Fruit fly (Drosophila melanogaster) S2 (cell line): Measurements from ENCODE around the gene CG32270.

Source experiments
- CG8478 ChIP-seq: fragments of >200 bp; optimal IDR thresholded peaks from 2 replicates; lab custom pipeline; 2018
- CTCF ChIP-seq, 2 experiments: fragments of >200 bp; optimal IDR thresholded peaks; 2 replicates each; lab custom pipeline; 2018

- TF ChIP-seq CTCF (optimal IDR thresholded peaks at IDR 0.05; lab: Kevin White, UChicago) (no peak), CG8478 (lab: Kevin White, UChicago) (no peak)
Measured at dm6 chr3L:3244244-3245144, 35.7 kb upstream of the CG32270 start, which contains the start of gene CG12078.
